Fruit fly (Drosophila melanogaster) S2 (cell line): ENCODE measurements around the gene dunk.

Source experiments
- CG8478 ChIP-seq: fragments of >200 bp; optimal IDR thresholded peaks from 2 replicates; lab custom pipeline; 2018
- CTCF ChIP-seq, 2 experiments: fragments of >200 bp; optimal IDR thresholded peaks; 2 replicates each; lab custom pipeline; 2018

- TF ChIP-seq CTCF (optimal IDR thresholded peaks at IDR 0.05; lab: Kevin White, UChicago) (no peak), CG8478 (lab: Kevin White, UChicago) (no peak)
These were observed 17.7 kb downstream of the dunk start, which contains the start of gene Clamp for dm6 chr2L:22169044-22169515.
